Worm (Caenorhabditis elegans) whole organism, L4 larva: ENCODE data around the gene vha-15.

Experiments
- F49E8.2 ChIP-seq: sonication (generic microtip); optimal IDR thresholded peaks from 2 replicates; lab custom pipeline; 2016; ENCODE audit warnings: missing compliant biosample characterization, mild to moderate bottlenecking, missing genetic modification characterization, borderline replicate concordance
- R02D3.7 ChIP-seq: fragments of 150-350 bp; sonication (generic microtip); optimal IDR thresholded peaks from 3 replicates; lab custom pipeline; 2014; ENCODE audit warnings: missing biosample characterization, missing genetic modification characterization
- T26A8.4 ChIP-seq: fragments of 200-800 bp; sonication (Bioruptor generic); IDR thresholded peaks from 2 replicates; pipeline ENCODE4 v1.3.6; 2022; ENCODE audit warnings: missing genetic modification characterization, missing compliant biosample characterization
- aha-1 ChIP-seq: fragments of 150-350 bp; peaks from one replicate; lab custom pipeline; 2014; ENCODE audit warnings: missing biosample characterization, missing genetic modification characterization
- aly-2 ChIP-seq: sonication (generic microtip); optimal IDR thresholded peaks from 2 replicates; lab custom pipeline; 2018; ENCODE audit warnings: missing biosample characterization, missing genetic modification characterization
- ama-1 ChIP-seq: fragments of 150-350 bp; optimal IDR thresholded peaks from 2 replicates; lab custom pipeline; 2014; ENCODE audit warnings: inconsistent platforms, mixed read lengths
- attf-4 ChIP-seq: sonication (generic microtip); optimal IDR thresholded peaks from 3 replicates; lab custom pipeline; 2017; ENCODE audit warnings: missing biosample characterization, missing genetic modification characterization
- ceh-82 ChIP-seq: sonication (generic microtip); optimal IDR thresholded peaks from 2 replicates; lab custom pipeline; 2017; ENCODE audit warnings: missing biosample characterization, missing genetic modification characterization
- dmd-8 ChIP-seq: fragments of 200-800 bp; sonication (Bioruptor generic); IDR thresholded peaks from 2 replicates; pipeline ENCODE4 v1.3.6; 2022; ENCODE audit warnings: missing genetic modification characterization, missing compliant biosample characterization
- dpl-1 ChIP-seq: fragments of 150-350 bp; optimal IDR thresholded peaks from 2 replicates; lab custom pipeline; 2014; ENCODE audit warnings: missing biosample characterization, missing genetic modification reagents, missing genetic modification characterization
- duxl-1 ChIP-seq: sonication (generic microtip); optimal IDR thresholded peaks from 2 replicates; lab custom pipeline; 2016; ENCODE audit warnings: mild to moderate bottlenecking, missing genetic modification characterization, moderate library complexity, missing compliant biosample characterization; ENCODE audit not compliant: poor library complexity
- egl-43 ChIP-seq: fragments of 200-800 bp; sonication (Bioruptor generic); IDR thresholded peaks from 2 replicates; pipeline ENCODE4 v1.3.6; 2022; ENCODE audit warnings: missing genetic modification reagents, missing genetic modification characterization, missing compliant biosample characterization
- fos-1 ChIP-seq: fragments of 150-350 bp; optimal IDR thresholded peaks from 2 replicates; lab custom pipeline; 2014; ENCODE audit warnings: missing biosample characterization, missing genetic modification characterization
- gei-8 ChIP-seq: fragments of 200-800 bp; sonication (Bioruptor generic); optimal IDR thresholded peaks from 2 replicates; lab custom pipeline; 2018; ENCODE audit warnings: mild to moderate bottlenecking, missing genetic modification characterization, missing compliant biosample characterization
- hlh-11 ChIP-seq: fragments of 200-800 bp; sonication (Bioruptor generic); optimal IDR thresholded peaks from 2 replicates; lab custom pipeline; 2018; ENCODE audit warnings: mild to moderate bottlenecking, missing genetic modification characterization, missing compliant biosample characterization
- hlh-30 ChIP-seq: sonication (generic microtip); optimal IDR thresholded peaks from 2 replicates; lab custom pipeline; 2017; ENCODE audit warnings: antibody characterized with exemption, mild to moderate bottlenecking, missing genetic modification characterization, missing compliant biosample characterization; ENCODE audit not compliant: insufficient read depth
- lir-3 ChIP-seq: sonication (generic microtip); optimal IDR thresholded peaks from 2 replicates; lab custom pipeline; 2016; ENCODE audit warnings: mild to moderate bottlenecking, missing genetic modification characterization, missing compliant biosample characterization
- madf-9 ChIP-seq: fragments of 200-800 bp; sonication (Bioruptor generic); conservative IDR thresholded peaks from 2 replicates; pipeline ENCODE4 v1.3.6; 2022; ENCODE audit warnings: missing genetic modification reagents, missing genetic modification characterization, missing compliant biosample characterization
- mdl-1 ChIP-seq, 2 experiments: fragments of 150-350 bp in 1 of 2; sonication (generic microtip) in 1 of 2; optimal IDR thresholded peaks; 2 replicates each; lab custom pipeline; 2014 to 2017; ENCODE audit warnings: missing biosample characterization in 2 of 2, missing genetic modification characterization in 2 of 2
- mes-2 ChIP-seq: sonication (generic microtip); optimal IDR thresholded peaks from 2 replicates; lab custom pipeline; 2016; ENCODE audit warnings: missing genotype, mild to moderate bottlenecking, missing genetic modification characterization, missing compliant biosample characterization; ENCODE audit not compliant: poor library complexity, severe bottlenecking
- nhr-11 ChIP-seq: fragments of 150-350 bp; optimal IDR thresholded peaks from 2 replicates; lab custom pipeline; 2014; ENCODE audit warnings: missing biosample characterization, missing genetic modification characterization
- nhr-25 ChIP-seq: sonication (generic microtip); optimal IDR thresholded peaks from 2 replicates; lab custom pipeline; 2017; ENCODE audit warnings: missing genetic modification characterization, mild to moderate bottlenecking, missing compliant biosample characterization, antibody characterized with exemption, moderate library complexity, borderline replicate concordance; ENCODE audit not compliant: insufficient read depth
- nhr-28 ChIP-seq: fragments of 150-350 bp; optimal IDR thresholded peaks from 2 replicates; lab custom pipeline; 2014; ENCODE audit warnings: missing biosample characterization, missing genetic modification characterization
- nhr-42 ChIP-seq: fragments of 200-800 bp; sonication (Bioruptor generic); IDR thresholded peaks from 2 replicates; pipeline ENCODE4 v1.3.6; 2022; ENCODE audit warnings: missing genetic modification characterization, missing compliant biosample characterization
- pqm-1 ChIP-seq: sonication (generic microtip); optimal IDR thresholded peaks from 2 replicates; lab custom pipeline; 2017; ENCODE audit warnings: missing biosample characterization, missing genetic modification characterization
- set-16 ChIP-seq: fragments of 200-800 bp; sonication (Bioruptor generic); IDR thresholded peaks from 2 replicates; pipeline ENCODE4 v1.3.6; 2022; ENCODE audit warnings: missing genetic modification reagents, missing genetic modification characterization, missing compliant biosample characterization
- snpc-1.2 ChIP-seq: fragments of 200-800 bp; sonication (Bioruptor generic); IDR thresholded peaks from 2 replicates; pipeline ENCODE4 v1.3.6; 2022; ENCODE audit warnings: missing genetic modification reagents, missing genetic modification characterization, missing compliant biosample characterization
- snpc-4 ChIP-seq: fragments of 150-350 bp; optimal IDR thresholded peaks from 2 replicates; lab custom pipeline; 2014; ENCODE audit warnings: missing biosample characterization, missing genetic modification characterization
- tra-1 ChIP-seq: fragments of 200-800 bp; sonication (Bioruptor generic); IDR thresholded peaks from 2 replicates; pipeline ENCODE4 v1.3.6; 2022; ENCODE audit warnings: missing genetic modification reagents, missing genetic modification characterization, missing compliant biosample characterization
- unc-62 ChIP-seq, 3 experiments: fragments of 150-350 bp in 1 of 3; sonication (generic microtip); optimal IDR thresholded peaks in 2 of 3; peaks in 1 of 3; 1 replicate in 1 of 3; 2 replicates in 2 of 3; lab custom pipeline; 2014 to 2017; ENCODE audit warnings: missing biosample characterization in 3 of 3, missing genetic modification characterization in 3 of 3, missing genetic modification reagents in 3 of 3, missing genotype in 1 of 3
- zip-2 ChIP-seq: fragments of 150-350 bp; optimal IDR thresholded peaks from 2 replicates; lab custom pipeline; 2014; ENCODE audit warnings: missing biosample characterization, missing genetic modification characterization
- ztf-7 ChIP-seq: fragments of 150-350 bp; optimal IDR thresholded peaks from 2 replicates; lab custom pipeline; 2014; ENCODE audit warnings: missing biosample characterization, missing genetic modification characterization

Gene vha-15

ce11 chrX:2203760-2204159, 34.0 kb upstream of the vha-15 start, which contains the start of gene T24C12.3 (continued):
- TF ChIP-seq dmd-8 (GFP tag; lab: Robert Waterston, UW) (no peak), hlh-30 (tag; lab: Kevin White, UChicago) (no peak), ceh-82 (tag; lab: Kevin White, UChicago) (no peak), zip-2 (tag; lab: Kevin White, UChicago) (no peak), gei-8 (GFP tag; lab: Kevin White, UChicago) (no peak), madf-9 (GFP tag; lab: Robert Waterston, UW) (no peak), ama-1 (lab: Kevin White, UChicago) (no peak), snpc-1.2 (GFP tag; lab: Robert Waterston, UW) (no peak), snpc-4 (no peak)

ce11 chrX:2204963-2205362, 32.7 kb upstream of the vha-15 start, which contains the start of gene T24C12.4:
T24C12.4 (minus strand) TSS chrX:2205063.
- TF ChIP-seq R02D3.7 (tag; lab: Kevin White, UChicago), result no peak
- no peak for TF ChIP-seq mdl-1 (tag; optimal IDR thresholded peaks at IDR 0.05; lab: Kevin White, UChicago)

ce11 chrX:2208391-2208790, 29.3 kb upstream of the vha-15 start:
- no peak for TF ChIP-seq ztf-7 (tag; lab: Kevin White, UChicago)
- TF ChIP-seq nhr-25 (tag; lab: Kevin White, UChicago), result peak; percentile 45
- peak; percentile 28 for TF ChIP-seq nhr-28 (tag; lab: Kevin White, UChicago)
- TF ChIP-seq ama-1 (lab: Kevin White, UChicago), result no peak
- no peak for TF ChIP-seq fos-1 (tag; lab: Kevin White, UChicago)
- TF ChIP-seq hlh-11 (tag; lab: Kevin White, UChicago), result peak; percentile 10

- TF ChIP-seq attf-4 (tag; lab: Kevin White, UChicago), result no peak
- 0 out of 2 replicates have a peak, but pooled peaks have one; percentile 48 for TF ChIP-seq egl-43 (GFP tag; lab: Robert Waterston, UW)
Observed at ce11 chrX:2210164-2210563, 27.5 kb upstream of the vha-15 start.

- TF ChIP-seq duxl-1 (tag; lab: Kevin White, UChicago) (no peak), aha-1 (tag; lab: Kevin White, UChicago) (peak; percentile 75), pqm-1 (tag; lab: Kevin White, UChicago) (no peak)
Observed at ce11 chrX:2210751-2211150, 27.0 kb upstream of the vha-15 start, which contains the start of gene peb-1. peb-1 (plus strand) TSS chrX:2211051.

- TF ChIP-seq mes-2 (peak; percentile 11), T26A8.4 (GFP tag; lab: Robert Waterston, UW) (no peak), dpl-1 (GFP tag; lab: Kevin White, UChicago) (no peak), F49E8.2 (tag; lab: Kevin White, UChicago) (no peak), set-16 (GFP tag; lab: Robert Waterston, UW) (peak; percentile 63), egl-43 (GFP tag; lab: Robert Waterston, UW) (0 out of 2 replicates have a peak, but pooled peaks have one; percentile 24), nhr-42 (GFP tag; lab: Robert Waterston, UW) (0 out of 2 replicates have a peak, but pooled peaks have one; percentile 8), aly-2 (tag; lab: Kevin White, UChicago) (no peak), lir-3 (tag; lab: Kevin White, UChicago) (no peak)
Observed at ce11 chrX:2212141-2212540, 25.6 kb upstream of the vha-15 start.

ce11 chrX:2212712-2213111, 25.0 kb upstream of the vha-15 start:
- TF ChIP-seq tra-1 (no peak), mdl-1 (tag; optimal IDR thresholded peaks at IDR 0.05; lab: Kevin White, UChicago) (no peak), unc-62 (GFP tag; optimal IDR thresholded peaks at IDR 0.05 in 1 of 2; lab: Kevin White, UChicago) (peak in 1 of 2 experiments; percentile 66), unc-62 (tag; optimal IDR thresholded peaks at IDR 0.05; lab: Kevin White, UChicago) (no peak), nhr-11 (tag; lab: Kevin White, UChicago) (no peak)
